Worm (Caenorhabditis elegans) whole organism, early embryonic: Measurements from ENCODE around the gene glb-31.

Experiments
- F13C5.2 ChIP-seq: sonication (generic microtip); optimal IDR thresholded peaks from 2 replicates; lab custom pipeline; 2017; ENCODE audit warnings: mild to moderate bottlenecking, missing genetic modification characterization, inconsistent platforms, missing compliant biosample characterization
- ceh-13 ChIP-seq: fragments of 200-800 bp; sonication (Bioruptor generic); optimal IDR thresholded peaks from 2 replicates; lab custom pipeline; 2018; ENCODE audit warnings: mild to moderate bottlenecking, missing genetic modification characterization, missing compliant biosample characterization
- hmbx-1 ChIP-seq: sonication (generic microtip); optimal IDR thresholded peaks from 2 replicates; lab custom pipeline; 2016; ENCODE audit warnings: mild to moderate bottlenecking, missing genetic modification characterization, missing compliant biosample characterization
- hmg-4 ChIP-seq: fragments of 200-800 bp; sonication (Bioruptor generic); optimal IDR thresholded peaks from 2 replicates; lab custom pipeline; 2018; ENCODE audit warnings: mild to moderate bottlenecking, missing genetic modification characterization, missing compliant biosample characterization
- hnd-1 ChIP-seq: sonication (generic microtip); optimal IDR thresholded peaks from 2 replicates; lab custom pipeline; 2016; ENCODE audit warnings: missing genetic modification characterization, missing compliant biosample characterization
- scrt-1 ChIP-seq: fragments of 200-800 bp; sonication (Bioruptor generic); IDR thresholded peaks from 2 replicates; pipeline ENCODE4 v1.3.6; 2022; ENCODE audit warnings: missing genetic modification characterization, missing compliant biosample characterization

DNA sequence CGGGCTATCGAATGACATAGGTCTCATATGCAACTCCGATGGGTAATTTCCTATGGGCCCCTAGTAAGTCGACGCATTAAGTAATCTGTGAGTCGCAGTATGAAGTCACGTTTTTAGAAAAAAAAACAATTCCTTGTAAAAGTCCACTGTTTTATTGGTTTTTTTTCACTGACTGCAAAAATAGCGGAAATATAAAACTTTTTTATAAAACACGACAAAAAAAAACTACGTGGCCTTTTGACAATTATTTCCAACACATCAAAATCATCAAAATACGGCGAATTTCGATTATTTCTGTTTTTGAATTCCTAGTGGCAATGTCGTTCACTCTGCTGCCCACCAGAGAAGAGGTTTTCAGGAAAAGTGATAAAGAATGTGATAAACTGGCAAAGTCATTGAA lies 42.8 kb downstream of the glb-31 start, which contains the start of gene clpr-2:
- TF ChIP-seq hnd-1 (tag; lab: Kevin White, UChicago) = no peak
- no peak for TF ChIP-seq hmbx-1 (tag; lab: Kevin White, UChicago)
- no peak for TF ChIP-seq ceh-13 (GFP tag; lab: Kevin White, UChicago)
- no peak for TF ChIP-seq F13C5.2 (tag; lab: Kevin White, UChicago)
- TF ChIP-seq hmg-4 = no peak
- no peak for TF ChIP-seq scrt-1 (GFP tag; lab: Robert Waterston, UW)
